Worm (Caenorhabditis elegans) whole organism, young adult: ENCODE results near the gene fkh-4.
"Not testable (repeated sequence)": the region's sequence is repeated elsewhere in the genome, so short reads cannot be mapped to it uniquely, and the experiment has no call there.

Source experiments
- C17E4.6 ChIP-seq: fragments of 200-800 bp; sonication (Bioruptor generic); IDR thresholded peaks from 2 replicates; pipeline ENCODE4 v1.3.6; 2022; ENCODE audit warnings: missing genetic modification reagents, missing genetic modification characterization, missing compliant biosample characterization
- D2030.7 ChIP-seq: fragments of 200-800 bp; sonication (Bioruptor generic); IDR thresholded peaks from 2 replicates; pipeline ENCODE4 v1.3.6; 2022; ENCODE audit warnings: missing genetic modification reagents, missing genetic modification characterization, missing compliant biosample characterization
- F23B12.7 ChIP-seq: sonication (generic microtip); optimal IDR thresholded peaks from 2 replicates; lab custom pipeline; 2017; ENCODE audit warnings: missing genetic modification characterization, mild to moderate bottlenecking, missing compliant biosample characterization, antibody characterized with exemption, moderate library complexity; ENCODE audit not compliant: insufficient read depth
- F52B5.7 ChIP-seq: sonication (generic microtip); optimal IDR thresholded peaks from 2 replicates; lab custom pipeline; 2016; ENCODE audit warnings: mild to moderate bottlenecking, missing genetic modification characterization, missing compliant biosample characterization
- T07F8.4 ChIP-seq: sonication (generic microtip); optimal IDR thresholded peaks from 2 replicates; lab custom pipeline; 2016; ENCODE audit warnings: mild to moderate bottlenecking, missing genetic modification characterization, moderate library complexity, missing compliant biosample characterization
- Y67H2A.10 ChIP-seq: fragments of 200-800 bp; sonication (Bioruptor generic); conservative IDR thresholded peaks from 2 replicates; pipeline ENCODE4 v1.3.6; 2022; ENCODE audit warnings: missing genetic modification reagents, missing genetic modification characterization, missing compliant biosample characterization
- ZK185.1 ChIP-seq: sonication (generic microtip); optimal IDR thresholded peaks from 2 replicates; lab custom pipeline; 2016; ENCODE audit warnings: mild to moderate bottlenecking, missing genetic modification characterization, missing compliant biosample characterization; ENCODE audit not compliant: poor library complexity, severe bottlenecking
- atf-7 ChIP-seq: sonication (generic microtip); optimal IDR thresholded peaks from 2 replicates; lab custom pipeline; 2017; ENCODE audit warnings: mild to moderate bottlenecking, missing genetic modification characterization, missing compliant biosample characterization
- attf-3 ChIP-seq: fragments of 200-800 bp; sonication (Bioruptor generic); conservative IDR thresholded peaks from 2 replicates; pipeline ENCODE4 v1.3.6; 2022; ENCODE audit warnings: missing genetic modification reagents, missing genetic modification characterization, missing compliant biosample characterization
- attf-5 ChIP-seq: fragments of 200-800 bp; sonication (Bioruptor generic); optimal IDR thresholded peaks from 2 replicates; lab custom pipeline; 2018; ENCODE audit warnings: mild to moderate bottlenecking, missing genetic modification characterization, missing compliant biosample characterization
- attf-6 ChIP-seq: fragments of 200-800 bp; sonication (Bioruptor generic); IDR thresholded peaks from 2 replicates; pipeline ENCODE4 v1.3.6; 2022; ENCODE audit warnings: missing genetic modification reagents, missing genetic modification characterization, missing compliant biosample characterization
- ccch-3 ChIP-seq: fragments of 200-800 bp; sonication (Bioruptor generic); optimal IDR thresholded peaks from 2 replicates; lab custom pipeline; 2018; ENCODE audit warnings: mild to moderate bottlenecking, missing genetic modification characterization, missing compliant biosample characterization
- cebp-2 ChIP-seq: fragments of 200-800 bp; sonication (Bioruptor generic); IDR thresholded peaks from 2 replicates; pipeline ENCODE4 v1.3.6; 2022; ENCODE audit warnings: missing genetic modification characterization, missing compliant biosample characterization
- ceh-91 ChIP-seq: fragments of 200-800 bp; sonication (Bioruptor generic); IDR thresholded peaks from 2 replicates; pipeline ENCODE4 v1.3.6; 2022; ENCODE audit warnings: missing genetic modification reagents, missing genetic modification characterization, missing compliant biosample characterization
- chd-7 ChIP-seq: sonication (generic microtip); optimal IDR thresholded peaks from 2 replicates; lab custom pipeline; 2016; ENCODE audit warnings: mild to moderate bottlenecking, missing genetic modification characterization, moderate library complexity, missing compliant biosample characterization
- dox-1 ChIP-seq: fragments of 200-800 bp; sonication (Bioruptor generic); IDR thresholded peaks from 2 replicates; pipeline ENCODE4 v1.3.6; 2022; ENCODE audit warnings: missing genetic modification reagents, missing genetic modification characterization, missing compliant biosample characterization
- egl-44 ChIP-seq: fragments of 200-800 bp; sonication (Bioruptor generic); IDR thresholded peaks from 2 replicates; pipeline ENCODE4 v1.3.6; 2022; ENCODE audit warnings: missing genetic modification reagents, missing genetic modification characterization, missing compliant biosample characterization
- ets-4 ChIP-seq: fragments of 200-800 bp; sonication (Bioruptor generic); optimal IDR thresholded peaks from 2 replicates; lab custom pipeline; 2018; ENCODE audit warnings: mild to moderate bottlenecking, missing genetic modification characterization, missing compliant biosample characterization
- hlh-26 ChIP-seq: fragments of 200-800 bp; sonication (Bioruptor generic); conservative IDR thresholded peaks from 2 replicates; pipeline ENCODE4 v1.3.6; 2022; ENCODE audit warnings: missing genetic modification reagents, missing genetic modification characterization, missing compliant biosample characterization
- hmg-1.2 ChIP-seq: fragments of 200-800 bp; sonication (Bioruptor generic); IDR thresholded peaks from 2 replicates; pipeline ENCODE4 v1.3.6; 2022; ENCODE audit warnings: missing genetic modification reagents, missing genetic modification characterization, missing compliant biosample characterization
- let-526 ChIP-seq: fragments of 200-800 bp; sonication (Bioruptor generic); IDR thresholded peaks from 2 replicates; pipeline ENCODE4 v1.3.6; 2022; ENCODE audit warnings: missing genetic modification reagents, missing genetic modification characterization, missing compliant biosample characterization
- let-607 ChIP-seq, 2 experiments: fragments of 200-800 bp in 1 of 2; sonication (Bioruptor generic) in 1 of 2; sonication (generic microtip) in 1 of 2; optimal IDR thresholded peaks; 2 replicates each; lab custom pipeline; 2016 to 2018; ENCODE audit warnings: mild to moderate bottlenecking in 2 of 2, missing compliant biosample characterization in 2 of 2, missing genetic modification characterization in 2 of 2, moderate library complexity in 2 of 2, missing genotype in 1 of 2
- lin-26 ChIP-seq: fragments of 200-800 bp; sonication (Bioruptor generic); IDR thresholded peaks from 2 replicates; pipeline ENCODE4 v1.3.6; 2022; ENCODE audit warnings: missing genetic modification reagents, missing genetic modification characterization, missing compliant biosample characterization
- lin-40 ChIP-seq: sonication (generic microtip); optimal IDR thresholded peaks from 2 replicates; lab custom pipeline; 2016; ENCODE audit warnings: missing genetic modification characterization, mild to moderate bottlenecking, missing compliant biosample characterization, missing genotype, missing genetic modification reagents
- madf-10 ChIP-seq: sonication (generic microtip); optimal IDR thresholded peaks from 2 replicates; lab custom pipeline; 2016; ENCODE audit warnings: mild to moderate bottlenecking, missing genetic modification characterization, missing compliant biosample characterization
- mcd-1 ChIP-seq: fragments of 200-800 bp; sonication (Bioruptor generic); IDR thresholded peaks from 2 replicates; pipeline ENCODE4 v1.3.6; 2022; ENCODE audit warnings: missing genetic modification reagents, missing genetic modification characterization, missing compliant biosample characterization
- mxl-1 ChIP-seq: sonication (generic microtip); optimal IDR thresholded peaks from 2 replicates; lab custom pipeline; 2016; ENCODE audit warnings: missing genetic modification characterization, missing compliant biosample characterization
- nfyb-1 ChIP-seq: fragments of 200-800 bp; sonication (Bioruptor generic); IDR thresholded peaks from 2 replicates; pipeline ENCODE4 v1.3.6; 2022; ENCODE audit warnings: missing genetic modification reagents, missing genetic modification characterization, missing compliant biosample characterization
- nhr-120 ChIP-seq: fragments of 200-800 bp; sonication (Bioruptor generic); IDR thresholded peaks from 2 replicates; pipeline ENCODE4 v1.3.6; 2022; ENCODE audit warnings: missing genetic modification characterization, missing compliant biosample characterization
- nhr-80 ChIP-seq: sonication (generic microtip); optimal IDR thresholded peaks from 2 replicates; lab custom pipeline; 2016; ENCODE audit warnings: missing genetic modification characterization, missing compliant biosample characterization
- rcor-1 ChIP-seq: fragments of 200-800 bp; sonication (Bioruptor generic); IDR thresholded peaks from 2 replicates; pipeline ENCODE4 v1.3.6; 2022; ENCODE audit warnings: missing genetic modification reagents, missing genetic modification characterization, missing compliant biosample characterization
- somi-1 ChIP-seq: fragments of 200-800 bp; sonication (Bioruptor generic); optimal IDR thresholded peaks from 2 replicates; lab custom pipeline; 2018; ENCODE audit warnings: mild to moderate bottlenecking, missing genetic modification characterization, missing compliant biosample characterization
- sptf-2 ChIP-seq: fragments of 200-800 bp; sonication (Bioruptor generic); optimal IDR thresholded peaks from 2 replicates; lab custom pipeline; 2018; ENCODE audit warnings: mild to moderate bottlenecking, missing genetic modification characterization, missing compliant biosample characterization
- tbp1 ChIP-seq: fragments of 200-800 bp; sonication (Bioruptor generic); optimal IDR thresholded peaks from 2 replicates; lab custom pipeline; 2018; ENCODE audit warnings: mild to moderate bottlenecking, missing genetic modification characterization, missing compliant biosample characterization
- tlf-1 ChIP-seq: fragments of 200-800 bp; sonication (Bioruptor generic); optimal IDR thresholded peaks from 2 replicates; lab custom pipeline; 2018; ENCODE audit warnings: mild to moderate bottlenecking, missing genetic modification characterization, missing compliant biosample characterization
- unc-62 ChIP-seq: fragments of 150-350 bp; optimal IDR thresholded peaks from 2 replicates; lab custom pipeline; 2014; ENCODE audit warnings: missing biosample characterization, missing genetic modification reagents, missing genetic modification characterization
- zfh-2 ChIP-seq: fragments of 200-800 bp; sonication (Bioruptor generic); conservative IDR thresholded peaks from 2 replicates; pipeline ENCODE4 v1.3.6; 2022; ENCODE audit warnings: missing genetic modification reagents, missing genetic modification characterization, missing compliant biosample characterization
- ztf-18 ChIP-seq: sonication (generic microtip); optimal IDR thresholded peaks from 2 replicates; lab custom pipeline; 2016; ENCODE audit warnings: missing genotype, mild to moderate bottlenecking, missing genetic modification characterization, missing compliant biosample characterization
- ztf-22 ChIP-seq: fragments of 200-800 bp; sonication (Bioruptor generic); optimal IDR thresholded peaks from 2 replicates; lab custom pipeline; 2018; ENCODE audit warnings: mild to moderate bottlenecking, missing genetic modification characterization, moderate library complexity, missing compliant biosample characterization
- ztf-26 ChIP-seq: sonication (generic microtip); optimal IDR thresholded peaks from 2 replicates; lab custom pipeline; 2017; ENCODE audit warnings: missing genetic modification characterization, missing compliant biosample characterization

The fkh-4 gene

DNA sequence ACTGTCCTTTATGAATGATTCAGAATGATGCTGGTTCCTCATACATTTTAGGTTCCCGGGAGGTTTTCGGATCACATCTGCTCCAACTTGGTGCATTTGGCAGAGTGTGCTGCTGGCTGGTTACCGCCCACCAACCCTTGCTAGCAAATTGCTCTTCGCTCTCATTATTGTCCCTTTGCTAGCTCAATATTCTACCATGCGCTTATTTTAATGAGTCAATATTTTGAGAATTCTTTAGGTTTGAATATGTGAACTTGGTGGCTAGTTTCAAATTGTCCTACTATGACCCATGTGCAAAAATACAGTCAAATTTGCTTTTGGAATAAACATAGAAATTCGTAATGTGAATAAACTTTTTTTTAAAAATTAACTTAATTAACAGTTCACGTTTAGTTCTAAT, 6.5 kb upstream of the fkh-4 start:
- no peak for TF ChIP-seq lin-26
- no peak for TF ChIP-seq ceh-91 (GFP tag; lab: Robert Waterston, UW)
- no peak for TF ChIP-seq mcd-1 (GFP tag; lab: Robert Waterston, UW)
- no peak for TF ChIP-seq attf-6
- TF ChIP-seq rcor-1 (GFP tag; lab: Robert Waterston, UW): no peak
- no peak for TF ChIP-seq D2030.7 (GFP tag; lab: Robert Waterston, UW)
- no peak for TF ChIP-seq zfh-2 (GFP tag; lab: Robert Waterston, UW)
- TF ChIP-seq tlf-1 (GFP tag; lab: Kevin White, UChicago): no peak
- TF ChIP-seq mxl-1 (tag; lab: Kevin White, UChicago): no peak
- TF ChIP-seq F23B12.7 (tag; lab: Kevin White, UChicago): no peak
- TF ChIP-seq let-526 (GFP tag; lab: Robert Waterston, UW): no peak
- no peak for TF ChIP-seq ccch-3 (GFP tag; lab: Kevin White, UChicago)
- no peak for TF ChIP-seq ztf-18

DNA sequence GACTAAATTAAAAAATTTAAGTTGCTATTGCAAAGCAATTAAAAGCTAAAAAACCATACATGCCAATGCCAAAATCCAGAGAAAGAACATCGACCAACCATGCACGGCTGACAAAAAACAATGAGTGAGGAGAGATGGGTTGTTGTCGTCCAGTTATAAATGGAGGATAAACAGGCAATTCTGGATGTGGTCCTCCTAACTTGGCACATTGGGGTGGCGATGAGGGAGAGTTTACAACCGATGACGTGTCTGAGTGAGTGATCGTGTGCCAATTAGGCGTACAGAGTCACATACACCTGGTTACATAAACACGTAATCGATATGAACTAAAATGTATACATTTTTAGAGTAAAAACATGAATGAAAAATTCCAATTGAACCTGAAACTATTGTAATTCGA, 2.7 kb upstream of the fkh-4 start, which contains the start of gene C29F7.10:
TSS of gene C29F7.10 (minus strand) at position 101 of the 400 bp plus-strand sequence.
- not testable (repeated sequence) for TF ChIP-seq ztf-26 (tag; lab: Kevin White, UChicago); attf-3 (GFP tag; lab: Robert Waterston, UW); cebp-2

- no peak for TF ChIP-seq F52B5.7
Measured at ce11 chrX:13423340-13423739, 5.3 kb downstream of the fkh-4 start, which contains the start of gene fkh-3. Gene fkh-3, minus strand, starts transcription at chrX:13423440.

DNA sequence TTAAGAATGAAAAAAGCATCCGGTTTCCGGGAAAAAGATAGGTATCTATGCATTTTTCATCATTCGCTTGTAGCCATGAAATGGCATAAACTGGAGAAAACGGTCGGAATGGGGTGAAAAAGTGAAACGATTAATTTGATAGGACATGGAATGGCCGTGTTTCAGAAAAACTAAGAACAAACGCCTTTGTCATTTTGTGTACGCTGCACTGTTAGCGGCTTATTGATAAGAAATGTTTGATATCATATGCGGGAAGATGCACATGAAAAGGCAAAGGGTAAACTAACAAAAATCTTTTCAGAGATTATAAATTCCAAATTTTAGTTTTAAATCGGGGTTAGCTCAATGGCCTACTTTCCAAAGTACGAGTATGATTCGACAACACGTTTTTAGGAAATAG, 7.6 kb downstream of the fkh-4 start:
- TF ChIP-seq nhr-80 (tag; lab: Kevin White, UChicago): peak; percentile 80
- 0 out of 2 replicates have a peak, but pooled peaks have one; percentile 11 for TF ChIP-seq nfyb-1 (GFP tag; lab: Robert Waterston, UW)
- no peak for TF ChIP-seq hlh-26 (GFP tag; lab: Robert Waterston, UW)

- TF ChIP-seq T07F8.4 (tag; lab: Kevin White, UChicago): no peak
- peak; percentile 54 for TF ChIP-seq ets-4
- peak; percentile 58; the same call in 1 of the 2 replicates for TF ChIP-seq dox-1 (GFP tag; lab: Robert Waterston, UW)
- TF ChIP-seq chd-7 (tag; lab: Kevin White, UChicago): no peak
- peak; percentile 84 to 92 for TF ChIP-seq let-607 (tag; optimal IDR thresholded peaks at IDR 0.05; lab: Kevin White, UChicago)
- TF ChIP-seq atf-7 (tag; lab: Kevin White, UChicago): peak; percentile 23
- TF ChIP-seq F23B12.7 (tag; lab: Kevin White, UChicago): peak; percentile 15
- TF ChIP-seq egl-44 (GFP tag; lab: Robert Waterston, UW): 0 out of 2 replicates have a peak, but pooled peaks have one; percentile 12
- peak; percentile 49 for TF ChIP-seq madf-10
- no peak for TF ChIP-seq attf-6
- TF ChIP-seq tbp1: peak; percentile 7
- TF ChIP-seq unc-62 (GFP tag; lab: Kevin White, UChicago): peak; percentile 46
- peak; percentile 78 for TF ChIP-seq lin-40
- TF ChIP-seq nhr-120 (GFP tag; lab: Robert Waterston, UW): no peak
- TF ChIP-seq nhr-80 (tag; lab: Kevin White, UChicago): peak; percentile 95
- TF ChIP-seq ceh-91 (GFP tag; lab: Robert Waterston, UW): no peak
- TF ChIP-seq C17E4.6 (GFP tag; lab: Robert Waterston, UW): no peak
- peak; percentile 20 for TF ChIP-seq ZK185.1 (tag; lab: Kevin White, UChicago)
- peak; percentile 58; the same call in 1 of the 2 replicates for TF ChIP-seq hmg-1.2 (GFP tag; lab: Robert Waterston, UW)
- TF ChIP-seq ztf-22 (GFP tag; lab: Kevin White, UChicago): peak; percentile 79
- no peak for TF ChIP-seq attf-5 (GFP tag; lab: Kevin White, UChicago)
- TF ChIP-seq Y67H2A.10: no peak
- peak; percentile 16 for TF ChIP-seq somi-1
- no peak for TF ChIP-seq sptf-2 (GFP tag; lab: Kevin White, UChicago)
- TF ChIP-seq, all 124 proteins: peak for 15
Measured at ce11 chrX:13419884-13420339, 8.7 kb downstream of the fkh-4 start, which contains the start of gene C29F7.3. Gene C29F7.3, minus strand, starts transcription at chrX:13419934.
